Fruit fly (Drosophila melanogaster) whole organism, prepupa: ENCODE measurements around the gene Cks85A.

Experiments used
- OdsH ChIP-seq: fragments of 200-800 bp; sonication (Bioruptor generic); optimal IDR thresholded peaks from 3 replicates; lab custom pipeline; 2016; ENCODE audit warnings: missing biosample characterization, missing genetic modification characterization
- Smox ChIP-seq: fragments of 200-800 bp; sonication (Bioruptor generic); optimal IDR thresholded peaks from 3 replicates; lab custom pipeline; 2016; ENCODE audit warnings: missing biosample characterization, missing genetic modification characterization

DNA sequence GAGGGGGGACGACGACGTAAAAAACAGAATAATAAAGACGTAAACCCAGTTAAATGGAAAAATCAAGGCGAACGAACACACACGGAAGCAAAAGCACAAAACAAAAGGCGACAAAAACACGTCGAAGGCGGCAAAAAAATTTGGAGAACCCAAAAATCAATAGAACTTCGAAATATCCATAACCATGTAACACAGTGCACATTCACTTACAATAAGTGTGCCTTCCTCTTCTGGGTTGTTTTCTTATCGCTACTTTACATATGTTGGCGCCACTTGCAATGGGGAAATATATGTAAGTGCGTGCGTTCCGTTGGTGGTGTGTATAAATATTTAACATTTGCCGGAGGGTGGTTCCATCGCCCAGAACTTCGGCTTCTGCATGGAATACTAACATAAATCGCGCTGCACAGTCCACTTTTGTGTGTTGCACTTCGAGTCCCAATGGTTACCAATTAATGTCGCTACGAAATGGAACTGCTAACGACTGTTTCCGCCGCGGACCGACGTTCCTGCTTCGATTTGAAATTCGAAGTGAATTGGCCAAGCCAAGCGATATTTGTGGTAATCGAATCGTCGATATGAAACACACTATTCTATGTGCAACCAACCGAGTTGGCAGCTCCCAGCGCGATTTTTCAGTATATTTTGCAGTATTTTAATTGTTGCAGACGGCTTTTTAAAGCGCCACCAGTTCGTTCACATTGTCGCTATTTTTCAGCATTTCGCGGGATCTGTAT is 29.0 kb upstream of the Cks85A start, which contains the start of the genes CG9801 and Nasp:
- TF ChIP-seq OdsH (no peak), Smox (GFP tag; lab: Kevin White, UChicago) (peak; percentile 55)
